Worm (Caenorhabditis elegans) whole organism, L4 larva: ENCODE results near the gene C50F4.16.

ENCODE experiments used
- ama-1 ChIP-seq: fragments of 150-350 bp; optimal IDR thresholded peaks from 2 replicates; lab custom pipeline; 2014; ENCODE audit warnings: inconsistent platforms, mixed read lengths
- fkh-10 ChIP-seq: fragments of 150-350 bp; optimal IDR thresholded peaks from 2 replicates; lab custom pipeline; 2014; ENCODE audit warnings: missing biosample characterization, missing genetic modification reagents, missing genetic modification characterization
- fos-1 ChIP-seq: fragments of 150-350 bp; optimal IDR thresholded peaks from 2 replicates; lab custom pipeline; 2014; ENCODE audit warnings: missing biosample characterization, missing genetic modification characterization
- lin-38 ChIP-seq: fragments of 200-800 bp; sonication (Bioruptor generic); IDR thresholded peaks from 2 replicates; pipeline ENCODE4 v1.3.6; 2022; ENCODE audit warnings: missing genetic modification reagents, missing genetic modification characterization, missing compliant biosample characterization
- mdl-1 ChIP-seq, 2 experiments: fragments of 150-350 bp in 1 of 2; sonication (generic microtip) in 1 of 2; optimal IDR thresholded peaks; 2 replicates each; lab custom pipeline; 2014 to 2017; ENCODE audit warnings: missing biosample characterization in 2 of 2, missing genetic modification characterization in 2 of 2
- mes-2 ChIP-seq: sonication (generic microtip); optimal IDR thresholded peaks from 2 replicates; lab custom pipeline; 2016; ENCODE audit warnings: missing genotype, mild to moderate bottlenecking, missing genetic modification characterization, missing compliant biosample characterization; ENCODE audit not compliant: poor library complexity, severe bottlenecking
- nhr-11 ChIP-seq: fragments of 150-350 bp; optimal IDR thresholded peaks from 2 replicates; lab custom pipeline; 2014; ENCODE audit warnings: missing biosample characterization, missing genetic modification characterization
- pha-4 ChIP-seq, 2 experiments: fragments of 150-350 bp in 1 of 2; fragments of 200-800 bp in 1 of 2; sonication (Bioruptor generic) in 1 of 2; IDR thresholded peaks in 1 of 2; optimal IDR thresholded peaks in 1 of 2; 2 replicates each; pipeline versions ENCODE4 v1.3.6 to Lab custom; 2014 to 2022; ENCODE audit warnings: missing genetic modification characterization in 2 of 2, missing genetic modification reagents in 2 of 2, missing biosample characterization in 1 of 2, missing compliant biosample characterization in 1 of 2
- pqm-1 ChIP-seq: sonication (generic microtip); optimal IDR thresholded peaks from 2 replicates; lab custom pipeline; 2017; ENCODE audit warnings: missing biosample characterization, missing genetic modification characterization
- snpc-4 ChIP-seq: fragments of 150-350 bp; optimal IDR thresholded peaks from 2 replicates; lab custom pipeline; 2014; ENCODE audit warnings: missing biosample characterization, missing genetic modification characterization
- unc-62 ChIP-seq, 3 experiments: fragments of 150-350 bp in 1 of 3; sonication (generic microtip); optimal IDR thresholded peaks in 2 of 3; peaks in 1 of 3; 1 replicate in 1 of 3; 2 replicates in 2 of 3; lab custom pipeline; 2014 to 2017; ENCODE audit warnings: missing biosample characterization in 3 of 3, missing genetic modification characterization in 3 of 3, missing genetic modification reagents in 3 of 3, missing genotype in 1 of 3
- ztf-11 ChIP-seq: fragments of 150-350 bp; optimal IDR thresholded peaks from 2 replicates; lab custom pipeline; 2014; ENCODE audit warnings: missing biosample characterization, missing genetic modification characterization

DNA sequence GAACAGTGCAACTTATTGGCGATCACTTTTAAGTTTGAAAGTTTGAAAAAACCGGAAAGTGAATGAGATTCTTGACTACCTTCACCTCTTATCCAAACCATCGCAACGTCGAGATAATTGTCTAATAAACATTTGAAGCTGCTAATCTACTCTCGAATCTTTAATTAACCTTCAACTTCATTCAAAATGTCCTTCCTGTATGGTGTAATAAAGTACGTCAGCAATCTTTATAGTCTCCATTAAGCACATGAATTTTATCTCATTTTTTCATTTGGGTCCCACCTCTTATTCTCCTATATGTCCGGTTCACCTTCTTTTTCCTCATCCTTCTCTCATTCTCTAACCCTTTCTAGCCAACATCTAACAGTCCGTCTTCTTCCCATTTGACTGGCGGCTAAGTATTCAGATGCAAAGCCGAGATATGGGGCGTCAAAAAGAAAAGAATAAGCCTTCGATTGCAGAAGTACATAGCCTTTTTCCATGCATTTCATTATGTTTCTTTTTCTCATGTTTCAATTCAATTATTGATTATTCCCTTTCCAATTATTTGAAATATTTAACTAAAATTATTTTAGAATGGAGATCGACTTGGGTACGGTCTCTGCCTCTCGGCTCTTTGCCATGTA lies 40.5 kb downstream of the C50F4.16 start, which contains the start of gene swt-5:
- TF ChIP-seq ama-1 (no peak), pqm-1 (tag; lab: Kevin White, UChicago) (no peak), fkh-10 (GFP tag; lab: Kevin White, UChicago) (no peak), nhr-11 (tag; lab: Kevin White, UChicago) (no peak), ztf-11 (tag; lab: Kevin White, UChicago) (no peak), mdl-1 (tag; optimal IDR thresholded peaks at IDR 0.05; lab: Kevin White, UChicago) (no peak), snpc-4 (tag; lab: Kevin White, UChicago) (no peak), unc-62 (GFP tag; optimal IDR thresholded peaks at IDR 0.05 in 1 of 2; lab: Kevin White, UChicago) (no peak), unc-62 (tag; optimal IDR thresholded peaks at IDR 0.05; lab: Kevin White, UChicago) (no peak), pha-4 (GFP tag; IDR thresholded peaks at IDR 0.05; lab: Robert Waterston, UW) (no peak), pha-4 (tag; optimal IDR thresholded peaks at IDR 0.05; lab: Kevin White, UChicago) (no peak), mes-2 (tag; lab: Kevin White, UChicago) (no peak), lin-38 (GFP tag; lab: Robert Waterston, UW) (no peak), fos-1 (no peak)
